Worm (Caenorhabditis elegans): ENCODE measurements around the gene ttll-5.
A peak's percentile ranks its signal among the peaks of the same experiment; 100 is the strongest.

ttll-5 gene

DNA sequence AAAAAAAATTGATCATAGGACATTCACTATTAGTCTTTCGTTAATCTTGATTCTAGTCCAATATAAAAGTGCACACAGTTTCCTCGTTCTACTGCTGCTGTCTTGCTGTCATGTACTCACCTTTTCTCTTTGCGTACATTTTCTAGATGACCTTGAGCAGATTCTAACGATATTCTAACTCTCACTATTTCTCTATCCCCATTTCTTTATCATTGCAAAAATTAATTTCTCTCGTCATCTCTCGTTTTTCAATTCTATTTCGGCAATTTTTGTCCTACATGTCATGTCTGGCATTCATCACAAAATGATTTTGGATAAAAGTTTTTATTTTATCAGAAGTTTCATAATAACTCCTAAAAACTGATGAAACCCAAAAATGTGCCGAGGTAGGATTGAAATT lies at the start of gene ttll-5:
TSS of gene ttll-5 (plus strand) at position 288 of the 400 bp plus-strand sequence.
- TF ChIP-seq nhr-25 (tag; optimal IDR thresholded peaks at IDR 0.05; ENCODE audit: borderline replicate concordance, insufficient read depth) (peak; percentile 8), fkh-10 (GFP tag; optimal IDR thresholded peaks at IDR 0.05) (no peak), nhr-28 (tag; optimal IDR thresholded peaks at IDR 0.05) (peak; percentile 36)

DNA sequence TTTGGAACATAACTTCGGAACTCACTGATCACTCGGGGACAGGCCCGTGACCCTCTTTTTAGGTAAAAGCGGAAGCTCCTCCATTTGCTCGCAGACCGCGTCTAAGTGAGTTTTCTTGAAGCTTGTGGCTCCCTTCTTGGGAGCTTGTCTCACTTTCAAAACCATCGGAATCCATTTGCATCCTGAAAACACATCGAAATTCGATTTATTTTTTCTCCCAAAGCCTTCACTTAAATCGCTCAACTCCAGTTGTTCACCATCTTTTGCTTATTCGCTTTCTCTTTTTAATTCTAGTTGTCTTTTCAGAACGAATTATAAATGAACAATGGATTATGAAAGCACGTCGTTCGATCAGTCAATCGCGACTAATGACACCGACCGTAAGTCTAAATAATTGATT lies 49.6 kb upstream of the ttll-5 start, which contains the start of gene T11F9.1:
TSS of gene T11F9.1 (plus strand) at position 301 of the 400 bp plus-strand sequence.
- TF ChIP-seq aly-2 (tag; optimal IDR thresholded peaks at IDR 0.05) (no peak), F26F4.8 (GFP tag; conservative IDR thresholded peaks at IDR 0.05) (no peak), unc-39 (tag; optimal IDR thresholded peaks at IDR 0.05) (no peak), duxl-1 (tag; optimal IDR thresholded peaks at IDR 0.05; ENCODE audit: poor library complexity) (no peak), jun-1 (tag; optimal IDR thresholded peaks at IDR 0.05) (no peak), gei-8 (GFP tag; optimal IDR thresholded peaks at IDR 0.05) (no peak), ctbp-1 (GFP tag; IDR thresholded peaks at IDR 0.05) (no peak), nhr-25 (tag; optimal IDR thresholded peaks at IDR 0.05; ENCODE audit: borderline replicate concordance, insufficient read depth) (no peak), Y105C5A.15 (GFP tag; IDR thresholded peaks at IDR 0.05) (no peak), fkh-10 (GFP tag; optimal IDR thresholded peaks at IDR 0.05) (no peak), daf-8 (GFP tag; IDR thresholded peaks at IDR 0.05) (no peak), dmd-6 (GFP tag; IDR thresholded peaks at IDR 0.05) (no peak), daf-19 (GFP tag; conservative IDR thresholded peaks at IDR 0.05) (no peak), egl-43 (GFP tag; IDR thresholded peaks at IDR 0.05) (no peak), D1046.2 (GFP tag; IDR thresholded peaks at IDR 0.05) (no peak), nhr-11 (tag; optimal IDR thresholded peaks at IDR 0.05) (no peak), snpc-1.2 (GFP tag; IDR thresholded peaks at IDR 0.05) (no peak)

- TF ChIP-seq nhr-111 (GFP tag; optimal IDR thresholded peaks at IDR 0.05) (no peak), daf-12 (tag; optimal IDR thresholded peaks at IDR 0.05) (no peak), zip-2 (tag; optimal IDR thresholded peaks at IDR 0.05) (no peak), hlh-30 (tag; optimal IDR thresholded peaks at IDR 0.05; ENCODE audit: insufficient read depth) (no peak), snpc-4 (tag; optimal IDR thresholded peaks at IDR 0.05) (no peak), spr-1 (tag; optimal IDR thresholded peaks at IDR 0.05) (no peak), nhr-10 (tag; optimal IDR thresholded peaks at IDR 0.05) (no peak)
These were observed 45.9 kb upstream of the ttll-5 start, which contains the start of gene zipt-16 for ce11 chrV:11462963-11463453. TSS of gene zipt-16 (plus strand) at chrV:11463013.

DNA sequence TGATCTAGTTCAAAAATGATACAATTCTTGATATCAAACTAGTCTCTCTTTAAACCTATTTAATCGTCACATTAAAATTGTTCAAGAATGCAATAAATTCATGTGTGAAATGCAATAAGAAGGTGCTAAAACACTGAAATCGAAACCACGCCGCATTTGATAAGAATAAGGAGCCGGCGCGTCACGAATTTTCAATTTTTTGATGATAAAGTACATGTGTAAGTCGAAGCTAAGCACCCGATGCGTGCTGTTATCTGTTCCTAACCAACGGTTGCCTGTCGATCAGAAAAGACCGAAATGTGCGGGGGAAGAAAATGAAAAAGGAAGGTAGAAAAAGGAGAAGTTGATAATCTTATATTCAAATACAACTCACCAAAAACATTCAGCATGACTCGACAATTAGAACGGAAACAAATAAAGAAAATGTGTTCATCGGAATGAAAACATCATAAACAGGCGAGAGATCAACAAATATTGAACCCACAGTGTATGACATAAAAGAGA lies 38.6 kb upstream of the ttll-5 start, which contains the start of gene aat-6:
TSS of gene aat-6 (minus strand) at position 454 of the 504 bp plus-strand sequence.
- TF ChIP-seq arid-1 (GFP tag; conservative IDR thresholded peaks at IDR 0.05): no peak
- no peak for TF ChIP-seq nhr-10 (tag; optimal IDR thresholded peaks at IDR 0.05)
- TF ChIP-seq zfp-2 (tag; optimal IDR thresholded peaks at IDR 0.05): no peak
- TF ChIP-seq cey-2 (tag; optimal IDR thresholded peaks at IDR 0.05; ENCODE audit: borderline replicate concordance, insufficient read depth): no peak
- TF ChIP-seq dpl-1 (GFP tag; optimal IDR thresholded peaks at IDR 0.05): no peak
- TF ChIP-seq ceh-28 (tag; optimal IDR thresholded peaks at IDR 0.05): no peak
- TF ChIP-seq php-3 (GFP tag; IDR thresholded peaks at IDR 0.05): peak; percentile 98
- no peak for TF ChIP-seq daf-12 (tag; optimal IDR thresholded peaks at IDR 0.05)
- TF ChIP-seq mxl-2 (GFP tag; conservative IDR thresholded peaks at IDR 0.05): no peak
- peak; percentile 71 for TF ChIP-seq dve-1 (tag; optimal IDR thresholded peaks at IDR 0.05; ENCODE audit: insufficient read depth)
- TF ChIP-seq ceh-44 (GFP tag; IDR thresholded peaks at IDR 0.05): no peak
- TF ChIP-seq vab-7 (GFP tag; IDR thresholded peaks at IDR 0.05): no peak
- TF ChIP-seq Y5F2A.4 (GFP tag; optimal IDR thresholded peaks at IDR 0.05): no peak
- no peak for TF ChIP-seq sdz-12 (GFP tag; optimal IDR thresholded peaks at IDR 0.05)
- TF ChIP-seq skn-1 (tag; optimal IDR thresholded peaks at IDR 0.05): no peak
- no peak for TF ChIP-seq zip-2 (tag; optimal IDR thresholded peaks at IDR 0.05)
- TF ChIP-seq lin-29 (GFP tag; IDR thresholded peaks at IDR 0.05): no peak
- no peak for TF ChIP-seq gei-8 (GFP tag; optimal IDR thresholded peaks at IDR 0.05)
- TF ChIP-seq tra-1 (GFP tag; IDR thresholded peaks at IDR 0.05): peak; percentile 82; the same call in 1 of the 2 replicates
- TF ChIP-seq lin-38 (GFP tag; IDR thresholded peaks at IDR 0.05): no peak
- no peak for TF ChIP-seq ama-1 (optimal IDR thresholded peaks at IDR 0.05)
- TF ChIP-seq nhr-28 (tag; optimal IDR thresholded peaks at IDR 0.05): peak; percentile 75
- no peak for TF ChIP-seq ztf-7 (tag; optimal IDR thresholded peaks at IDR 0.05)
- TF ChIP-seq hlh-11 (tag; optimal IDR thresholded peaks at IDR 0.05): peak; percentile 84
- peak; percentile 72 for TF ChIP-seq mxl-3 (GFP tag; optimal IDR thresholded peaks at IDR 0.05)
